Fruit fly (Drosophila melanogaster) whole organism, embryonic: ENCODE measurements around the gene smash.

ENCODE experiments used
- Atf6 ChIP-seq: fragments of 200-800 bp; sonication (Bioruptor generic); IDR thresholded peaks from 2 replicates; pipeline ENCODE4 v1.3.6; 2022; ENCODE audit warnings: missing biosample characterization, missing genetic modification characterization
- CG10147 ChIP-seq: fragments of 200-800 bp; sonication (Bioruptor generic); optimal IDR thresholded peaks from 2 replicates; lab custom pipeline; 2019; ENCODE audit warnings: missing biosample characterization, mild to moderate bottlenecking, missing genetic modification characterization, moderate library complexity
- CG10431 ChIP-seq: fragments of 200-800 bp; sonication (Bioruptor generic); optimal IDR thresholded peaks from 3 replicates; lab custom pipeline; 2018; ENCODE audit warnings: missing biosample characterization, mild to moderate bottlenecking, missing genetic modification characterization
- CG10959 ChIP-seq: fragments of 200-800 bp; sonication (Bioruptor generic); IDR thresholded peaks from 2 replicates; pipeline ENCODE4 v1.3.6; 2022; ENCODE audit warnings: missing biosample characterization, missing genetic modification characterization
- CG11093 ChIP-seq: fragments of 200-800 bp; sonication (Bioruptor generic); IDR thresholded peaks from 3 replicates; pipeline ENCODE4 v1.3.6; 2022; ENCODE audit warnings: missing biosample characterization, missing genetic modification characterization
- CG11398 ChIP-seq: fragments of 200-800 bp; sonication (Bioruptor generic); optimal IDR thresholded peaks from 2 replicates; lab custom pipeline; 2016; ENCODE audit warnings: missing biosample characterization, missing genetic modification characterization
- CG12769 ChIP-seq: fragments of 200-800 bp; sonication (Bioruptor generic); optimal IDR thresholded peaks from 2 replicates; lab custom pipeline; 2019; ENCODE audit warnings: missing biosample characterization, mild to moderate bottlenecking, missing genetic modification characterization, moderate library complexity
- CG13123 ChIP-seq: fragments of 200-800 bp; sonication (Bioruptor generic); optimal IDR thresholded peaks from 2 replicates; lab custom pipeline; 2016; ENCODE audit warnings: missing biosample characterization, missing genetic modification characterization
- CG13894 ChIP-seq: fragments of 200-800 bp; sonication (Bioruptor generic); optimal IDR thresholded peaks from 3 replicates; lab custom pipeline; 2018; ENCODE audit warnings: missing biosample characterization, mild to moderate bottlenecking, missing genetic modification characterization, moderate library complexity
- CG14710 ChIP-seq: fragments of 200-800 bp; sonication (Bioruptor generic); optimal IDR thresholded peaks from 3 replicates; lab custom pipeline; 2019; ENCODE audit warnings: missing biosample characterization, mild to moderate bottlenecking, missing genetic modification characterization, moderate library complexity
- CG30020 ChIP-seq: fragments of 200-800 bp; optimal IDR thresholded peaks from 2 replicates; lab custom pipeline; 2019; ENCODE audit warnings: missing biosample characterization, mild to moderate bottlenecking, missing genetic modification characterization, moderate library complexity
- CG32767 ChIP-seq: fragments of 200-800 bp; sonication (Bioruptor generic); IDR thresholded peaks from 2 replicates; pipeline ENCODE4 v1.3.6; 2022; ENCODE audit warnings: missing biosample characterization, missing genetic modification characterization
- CG4617 ChIP-seq: fragments of 200-800 bp; sonication (Bioruptor generic); optimal IDR thresholded peaks from 3 replicates; lab custom pipeline; 2016; ENCODE audit warnings: missing biosample characterization, missing genetic modification characterization, borderline replicate concordance
- CG6175 ChIP-seq: fragments of 200-800 bp; sonication (Bioruptor generic); IDR thresholded peaks from 3 replicates; pipeline ENCODE4 v1.3.6; 2022; ENCODE audit warnings: missing biosample characterization, missing genetic modification characterization
- CG7357 ChIP-seq: fragments of 200-800 bp; sonication (Bioruptor generic); IDR thresholded peaks from 3 replicates; pipeline ENCODE4 v1.3.6; 2022; ENCODE audit warnings: missing biosample characterization, missing genetic modification characterization
- CG7556 ChIP-seq: fragments of 200-800 bp; sonication (Bioruptor generic); optimal IDR thresholded peaks from 2 replicates; lab custom pipeline; 2017; ENCODE audit warnings: missing biosample characterization, mild to moderate bottlenecking, missing genetic modification characterization
- CG7963 ChIP-seq: fragments of 200-800 bp; sonication (Bioruptor generic); IDR thresholded peaks from 3 replicates; pipeline ENCODE4 v1.3.6; 2022; ENCODE audit warnings: missing biosample characterization, missing genetic modification characterization; ENCODE audit not compliant: partially characterized antibody
- CG8924 ChIP-seq: fragments of 200-800 bp; optimal IDR thresholded peaks from 3 replicates; lab custom pipeline; 2019; ENCODE audit warnings: missing biosample characterization, mild to moderate bottlenecking, missing genetic modification characterization, moderate library complexity
- Dll ChIP-seq: fragments of 200-800 bp; sonication (Bioruptor generic); IDR thresholded peaks from 4 replicates; pipeline ENCODE4 v1.3.6; 2022; ENCODE audit warnings: missing biosample characterization, missing genetic modification characterization; ENCODE audit not compliant: partially characterized antibody
- Drgx ChIP-seq: fragments of 200-800 bp; sonication (Bioruptor generic); IDR thresholded peaks from 2 replicates; pipeline ENCODE4 v1.3.6; 2022; ENCODE audit warnings: missing biosample characterization, missing genetic modification characterization
- E2f1 ChIP-seq: fragments of 200-800 bp; sonication (Bioruptor generic); IDR thresholded peaks from 2 replicates; pipeline ENCODE4 v1.3.6; 2022; ENCODE audit warnings: missing biosample characterization, missing genetic modification characterization
- HLH54F ChIP-seq: fragments of 200-800 bp; sonication (Bioruptor generic); optimal IDR thresholded peaks from 3 replicates; lab custom pipeline; 2016; ENCODE audit warnings: missing biosample characterization, missing genetic modification characterization
- HmgZ ChIP-seq: fragments of 200-800 bp; sonication (Bioruptor generic); optimal IDR thresholded peaks from 2 replicates; lab custom pipeline; 2018; ENCODE audit warnings: missing biosample characterization, mild to moderate bottlenecking, missing genetic modification characterization
- NFAT ChIP-seq: fragments of 200-800 bp; sonication (Bioruptor generic); IDR thresholded peaks from 2 replicates; pipeline ENCODE4 v1.3.6; 2022; ENCODE audit warnings: missing biosample characterization, missing genetic modification characterization
- Opbp ChIP-seq: fragments of 200-800 bp; sonication (Bioruptor generic); IDR thresholded peaks from 3 replicates; pipeline ENCODE4 v1.3.6; 2022; ENCODE audit warnings: missing biosample characterization, missing genetic modification characterization; ENCODE audit not compliant: partially characterized antibody
- Pdp1 ChIP-seq, 2 experiments: fragments of 200-800 bp; sonication (Bioruptor generic); optimal IDR thresholded peaks; 3 replicates each; lab custom pipeline; 2016; ENCODE audit warnings: missing biosample characterization in 2 of 2, missing genetic modification characterization in 2 of 2, mild to moderate bottlenecking in 1 of 2, moderate library complexity in 1 of 2
- Rx ChIP-seq: fragments of 200-800 bp; sonication (Bioruptor generic); IDR thresholded peaks from 2 replicates; pipeline ENCODE4 v1.3.6; 2022; ENCODE audit warnings: missing biosample characterization, missing genetic modification characterization
- Sox100B ChIP-seq: fragments of 200-800 bp; sonication (Bioruptor generic); optimal IDR thresholded peaks from 3 replicates; lab custom pipeline; 2018; ENCODE audit warnings: missing biosample characterization, mild to moderate bottlenecking, missing genetic modification characterization
- Tbp ChIP-seq: fragments of >200 bp; optimal IDR thresholded peaks from 2 replicates; lab custom pipeline; 2018; ENCODE audit warnings: missing biosample characterization, missing genetic modification characterization
- Usf ChIP-seq: fragments of 200-800 bp; sonication (Bioruptor generic); optimal IDR thresholded peaks from 2 replicates; lab custom pipeline; 2017; ENCODE audit warnings: missing genotype, missing biosample characterization, missing genetic modification characterization
- ab ChIP-seq: fragments of 200-800 bp; sonication (Bioruptor generic); optimal IDR thresholded peaks from 2 replicates; lab custom pipeline; 2016; ENCODE audit warnings: missing biosample characterization, missing genetic modification characterization
- ato ChIP-seq: fragments of 200-800 bp; sonication (Bioruptor generic); IDR thresholded peaks from 2 replicates; pipeline ENCODE4 v1.3.6; 2022; ENCODE audit warnings: missing biosample characterization, missing genetic modification characterization; ENCODE audit not compliant: partially characterized antibody
- br ChIP-seq: fragments of >200 bp; optimal IDR thresholded peaks from 2 replicates; lab custom pipeline; 2017
- crp ChIP-seq, 2 experiments: fragments of 200-800 bp; sonication (Bioruptor generic); optimal IDR thresholded peaks; 2 replicates in 1 of 2; 3 replicates in 1 of 2; lab custom pipeline; 2017; ENCODE audit warnings: missing biosample characterization in 2 of 2, missing genetic modification characterization in 2 of 2, mild to moderate bottlenecking in 1 of 2, moderate library complexity in 1 of 2
- da ChIP-seq: fragments of 200-800 bp; sonication (Bioruptor generic); optimal IDR thresholded peaks from 2 replicates; lab custom pipeline; 2016; ENCODE audit warnings: missing biosample characterization, missing genetic modification characterization
- danr ChIP-seq: fragments of 200-800 bp; sonication (Bioruptor generic); IDR thresholded peaks from 2 replicates; pipeline ENCODE4 v1.3.6; 2022; ENCODE audit warnings: missing biosample characterization, missing genetic modification characterization
- emc ChIP-seq: fragments of 200-800 bp; sonication (Bioruptor generic); optimal IDR thresholded peaks from 2 replicates; lab custom pipeline; 2016; ENCODE audit warnings: missing biosample characterization, missing genetic modification characterization
- gem ChIP-seq: fragments of 200-800 bp; sonication (Bioruptor generic); optimal IDR thresholded peaks from 2 replicates; lab custom pipeline; 2019; ENCODE audit warnings: missing biosample characterization, mild to moderate bottlenecking, missing genetic modification characterization, moderate library complexity
- kay ChIP-seq: fragments of 200-800 bp; sonication (Bioruptor generic); optimal IDR thresholded peaks from 2 replicates; lab custom pipeline; 2016; ENCODE audit warnings: missing biosample characterization, missing genetic modification characterization
- lmd ChIP-seq: fragments of 200-800 bp; sonication (Bioruptor generic); IDR thresholded peaks from 2 replicates; pipeline ENCODE4 v1.3.6; 2022; ENCODE audit warnings: missing biosample characterization, missing genetic modification characterization
- lola ChIP-seq, 3 experiments: fragments of >200 bp in 2 of 3; fragments of 200-800 bp in 1 of 3; sonication (Bioruptor generic) in 1 of 3; optimal IDR thresholded peaks; 2 replicates each; lab custom pipeline; 2017 to 2019; ENCODE audit warnings: missing biosample characterization in 3 of 3, missing genetic modification characterization in 3 of 3, mild to moderate bottlenecking in 1 of 3, moderate library complexity in 1 of 3
- mirr ChIP-seq: fragments of 200-800 bp; sonication (Bioruptor generic); optimal IDR thresholded peaks from 3 replicates; lab custom pipeline; 2018; ENCODE audit warnings: missing biosample characterization, mild to moderate bottlenecking, missing genetic modification characterization
- pan ChIP-seq, 4 experiments: fragments of >200 bp in 3 of 4; fragments of 200-800 bp in 1 of 4; sonication (Bioruptor generic) in 1 of 4; optimal IDR thresholded peaks in 3 of 4; IDR thresholded peaks in 1 of 4; 2 replicates each; pipeline versions ENCODE4 v1.3.6 to Lab custom; 2017 to 2022; ENCODE audit warnings: missing biosample characterization in 2 of 4, missing genetic modification characterization in 2 of 4, mixed read lengths in 1 of 4
- ranshi ChIP-seq: fragments of 200-800 bp; sonication (Bioruptor generic); IDR thresholded peaks from 2 replicates; pipeline ENCODE4 v1.3.6; 2022; ENCODE audit warnings: missing biosample characterization, missing genetic modification characterization
- twi ChIP-seq: fragments of 200-800 bp; optimal IDR thresholded peaks from 2 replicates; lab custom pipeline; 2019; ENCODE audit warnings: missing biosample characterization, mild to moderate bottlenecking, missing genetic modification characterization, moderate library complexity
- zen2 ChIP-seq: fragments of 200-800 bp; sonication (Bioruptor generic); IDR thresholded peaks from 3 replicates; pipeline ENCODE4 v1.3.6; 2022; ENCODE audit warnings: missing biosample characterization, missing genetic modification characterization; ENCODE audit not compliant: partially characterized antibody

Gene smash

dm6 chr3R:4746189-4746771 lies 86.9 kb downstream of the smash start (continued):
- TF ChIP-seq CG10959 (GFP tag; lab: Robert Waterston, UW) (no peak), CG11398 (GFP tag; lab: Kevin White, UChicago) (no peak), danr (GFP tag; lab: Robert Waterston, UW) (no peak), zen2 (GFP tag; lab: Robert Waterston, UW) (0 out of 3 replicates have a peak, but pooled peaks have one; percentile 26), CG10147 (peak; percentile 4), ato (GFP tag; lab: Robert Waterston, UW) (0 out of 2 replicates have a peak, but pooled peaks have one; percentile 22), mirr (GFP tag; lab: Kevin White, UChicago) (peak; percentile 61), Tbp (GFP tag; lab: Kevin White, UChicago) (no peak), lola (GFP tag; optimal IDR thresholded peaks at IDR 0.05; lab: Kevin White, UChicago) (no peak), E2f1 (GFP tag; lab: Robert Waterston, UW) (no peak), twi (tag; lab: Kevin White, UChicago) (peak; percentile 89), HmgZ (peak; percentile 44)

dm6 chr3R:4747292-4747691 lies 87.9 kb downstream of the smash start:
- TF ChIP-seq br (lab: Kevin White, UChicago) (no peak), Opbp (0 out of 3 replicates have a peak, but pooled peaks have one; percentile 18), CG6175 (no peak), crp (GFP tag; optimal IDR thresholded peaks at IDR 0.05; lab: Kevin White, UChicago) (no peak), CG4617 (no peak), CG13123 (GFP tag; lab: Kevin White, UChicago) (no peak), HLH54F (GFP tag; lab: Kevin White, UChicago) (no peak), CG11093 (no peak), CG7357 (no peak), pan (optimal IDR thresholded peaks at IDR 0.05; lab: Kevin White, UChicago) (no peak), pan (GFP tag; optimal IDR thresholded peaks at IDR 0.05 in 1 of 2, IDR thresholded peaks at IDR 0.05 in 1 of 2) (peak in 1 of 2 experiments; percentile 7), Sox100B (GFP tag; lab: Kevin White, UChicago) (no peak), CG32767 (GFP tag; lab: Robert Waterston, UW) (no peak), Drgx (GFP tag; lab: Robert Waterston, UW) (peak; percentile 43), NFAT (GFP tag; lab: Robert Waterston, UW) (no peak), gem (no peak), ranshi (GFP tag; lab: Robert Waterston, UW) (no peak), CG30020 (tag; lab: Kevin White, UChicago) (no peak)
- TF ChIP-seq, all 482 proteins: peak for 3

dm6 chr3R:4748888-4749717 lies 89.7 kb downstream of the smash start, which contains the start of gene tacc:
Gene tacc, minus strand, starts transcription at chr3R:4749056.
- TF ChIP-seq da (no peak), Rx (GFP tag; lab: Robert Waterston, UW) (no peak), emc (GFP tag; lab: Kevin White, UChicago) (no peak), CG7556 (no peak), CG14710 (tag; lab: Kevin White, UChicago) (peak; percentile 38), CG7963 (no peak), CG10431 (GFP tag; lab: Kevin White, UChicago) (no peak), CG13894 (no peak), lmd (GFP tag; lab: Robert Waterston, UW) (no peak), CG11398 (GFP tag; lab: Kevin White, UChicago) (no peak), Dll (0 out of 4 replicates have a peak, but pooled peaks have one; percentile 31), CG12769 (tag; lab: Kevin White, UChicago) (no peak), ab (GFP tag; lab: Kevin White, UChicago) (no peak), Pdp1 (GFP tag; optimal IDR thresholded peaks at IDR 0.05; lab: Kevin White, UChicago) (peak in 1 of 2 experiments; percentile 94), CG8924 (no peak), Usf (no peak), Atf6 (GFP tag; lab: Robert Waterston, UW) (no peak), kay (GFP tag; lab: Kevin White, UChicago) (no peak)
